Worm (Caenorhabditis elegans): ENCODE results near the gene F21C10.3.

The F21C10.3 gene

ce11 chrV:9166306-9166705 lies 38.4 kb downstream of the F21C10.3 start:
- TF ChIP-seq nfya-2 (GFP tag; IDR thresholded peaks at IDR 0.05) (no peak), F39B2.1 (GFP tag; IDR thresholded peaks at IDR 0.05) (no peak), lin-54 (GFP tag; optimal IDR thresholded peaks at IDR 0.05) (no peak), hrde-1 (tag; optimal IDR thresholded peaks at IDR 0.05; ENCODE audit: borderline replicate concordance) (no peak), let-526 (GFP tag; IDR thresholded peaks at IDR 0.05) (no peak), unc-130 (GFP tag; optimal IDR thresholded peaks at IDR 0.05) (no peak), unc-62 (GFP tag; optimal IDR thresholded peaks at IDR 0.05) (no peak), sdz-38 (tag; optimal IDR thresholded peaks at IDR 0.05) (no peak), ztf-25 (GFP tag; IDR thresholded peaks at IDR 0.05) (no peak), dpff-1 (tag; optimal IDR thresholded peaks at IDR 0.05) (no peak), somi-1 (GFP tag; optimal IDR thresholded peaks at IDR 0.05) (no peak), F49E8.2 (tag; optimal IDR thresholded peaks at IDR 0.05; ENCODE audit: insufficient read depth) (no peak), aptf-3 (GFP tag; IDR thresholded peaks at IDR 0.05) (no peak), lir-1 (GFP tag; conservative IDR thresholded peaks at IDR 0.05) (no peak), lin-40 (tag; optimal IDR thresholded peaks at IDR 0.05) (no peak)

- no peak for TF ChIP-seq snpc-4 (GFP tag; optimal IDR thresholded peaks at IDR 0.05)
- no peak for TF ChIP-seq snpc-4 (tag; optimal IDR thresholded peaks at IDR 0.05)
- no peak for TF ChIP-seq lsy-27 (tag; optimal IDR thresholded peaks at IDR 0.05; ENCODE audit: borderline replicate concordance, insufficient read depth)
These were observed 40.2 kb downstream of the F21C10.3 start, which contains the start of gene B0222.11 for ce11 chrV:9168089-9168488. Gene B0222.11, minus strand, starts transcription at chrV:9168189.

ce11 chrV:9172989-9173388 lies 45.1 kb downstream of the F21C10.3 start, which contains the start of gene gad-3:
Gene gad-3, minus strand, starts transcription at chrV:9173005.
- no peak for TF ChIP-seq efl-1 (GFP tag; optimal IDR thresholded peaks at IDR 0.05)
- TF ChIP-seq ztf-18 (tag; optimal IDR thresholded peaks at IDR 0.05) = no peak
- TF ChIP-seq hlh-26 (GFP tag; conservative IDR thresholded peaks at IDR 0.05) = no peak
- TF ChIP-seq Y56A3A.18 (GFP tag; IDR thresholded peaks at IDR 0.05) = no peak
- peak; percentile 60 for TF ChIP-seq nhr-80 (tag; optimal IDR thresholded peaks at IDR 0.05)
- no peak for TF ChIP-seq madf-10 (tag; optimal IDR thresholded peaks at IDR 0.05)
- no peak for TF ChIP-seq madf-8 (GFP tag; conservative IDR thresholded peaks at IDR 0.05)
- no peak for TF ChIP-seq ztf-3 (GFP tag; optimal IDR thresholded peaks at IDR 0.05)

ce11 chrV:9173789-9174188 lies 45.9 kb downstream of the F21C10.3 start, which contains the start of gene pqn-16:
Gene pqn-16, plus strand, starts transcription at chrV:9174089.
- TF ChIP-seq ama-1 (optimal IDR thresholded peaks at IDR 0.05) (no peak), ama-1 (GFP tag; optimal IDR thresholded peaks at IDR 0.05) (no peak), rpc-1 (optimal IDR thresholded peaks at IDR 0.05) (no peak), rpc-1 (tag; optimal IDR thresholded peaks at IDR 0.05) (no peak), aptf-2 (GFP tag; conservative IDR thresholded peaks at IDR 0.05) (no peak), ztf-6 (GFP tag; IDR thresholded peaks at IDR 0.05) (no peak), T07F8.4 (tag; optimal IDR thresholded peaks at IDR 0.05) (no peak), nhr-27 (tag; optimal IDR thresholded peaks at IDR 0.05) (no peak), C17E4.6 (GFP tag; IDR thresholded peaks at IDR 0.05) (no peak), Y67H2A.10 (GFP tag; conservative IDR thresholded peaks at IDR 0.05) (no peak), hmg-1.2 (GFP tag; IDR thresholded peaks at IDR 0.05) (no peak), madf-8 (GFP tag; conservative IDR thresholded peaks at IDR 0.05) (no peak), atf-7 (tag; optimal IDR thresholded peaks at IDR 0.05) (no peak)

Data from whole organism, young adult.